Worm (Caenorhabditis elegans) whole organism, late embryonic: ENCODE measurements around the gene srw-24.

ENCODE experiments used
- C38D4.7 ChIP-seq: fragments of 200-800 bp; sonication (Bioruptor generic); optimal IDR thresholded peaks from 2 replicates; lab custom pipeline; 2018; ENCODE audit warnings: mild to moderate bottlenecking, missing genetic modification characterization, moderate library complexity, missing compliant biosample characterization
- F13H6.1 ChIP-seq: sonication (generic microtip); optimal IDR thresholded peaks from 2 replicates; lab custom pipeline; 2016; ENCODE audit warnings: missing genetic modification characterization, missing compliant biosample characterization
- ceh-30 ChIP-seq: fragments of 150-350 bp; optimal IDR thresholded peaks from 2 replicates; lab custom pipeline; 2014; ENCODE audit warnings: missing biosample characterization, missing genetic modification characterization
- ets-4 ChIP-seq: sonication (generic microtip); optimal IDR thresholded peaks from 2 replicates; lab custom pipeline; 2016; ENCODE audit warnings: missing genetic modification characterization, missing compliant biosample characterization
- hlh-15 ChIP-seq: sonication (generic microtip); optimal IDR thresholded peaks from 2 replicates; lab custom pipeline; 2016; ENCODE audit warnings: missing genetic modification characterization, missing compliant biosample characterization
- nfya-1 ChIP-seq: sonication (generic microtip); optimal IDR thresholded peaks from 2 replicates; lab custom pipeline; 2017; ENCODE audit warnings: missing genetic modification characterization, mild to moderate bottlenecking, missing compliant biosample characterization, antibody characterized with exemption, moderate library complexity
- pag-3 ChIP-seq: sonication (generic microtip); optimal IDR thresholded peaks from 2 replicates; lab custom pipeline; 2016; ENCODE audit warnings: missing compliant biosample characterization, missing genetic modification characterization, borderline replicate concordance
- pha-2 ChIP-seq: sonication (generic microtip); optimal IDR thresholded peaks from 2 replicates; lab custom pipeline; 2017; ENCODE audit warnings: mild to moderate bottlenecking, missing genetic modification characterization, missing compliant biosample characterization

- TF ChIP-seq nfya-1 (tag; lab: Kevin White, UChicago) (no peak), pag-3 (tag; lab: Kevin White, UChicago) (no peak), hlh-15 (tag; lab: Kevin White, UChicago) (no peak), ceh-30 (tag; lab: Kevin White, UChicago) (no peak), C38D4.7 (GFP tag; lab: Kevin White, UChicago) (no peak), ets-4 (tag; lab: Kevin White, UChicago) (no peak), F13H6.1 (tag; lab: Kevin White, UChicago) (no peak), pha-2 (tag; lab: Kevin White, UChicago) (no peak)
Measured at ce11 chrV:15268302-15268701, 44.5 kb downstream of the srw-24 start, which contains the start of gene srw-22.
